Fruit fly (Drosophila melanogaster): ENCODE measurements around the gene msl-2.

dm6 chr2L:3425947-3426346 lies 40.0 kb downstream of the msl-2 start:
- no peak for TF ChIP-seq Pif1B (GFP tag; optimal IDR thresholded peaks at IDR 0.05)
- TF ChIP-seq CG9948 (tag; optimal IDR thresholded peaks at IDR 0.05), result no peak
- no peak for TF ChIP-seq CG4496 (GFP tag; IDR thresholded peaks at IDR 0.05)
- TF ChIP-seq CG17806 (tag; optimal IDR thresholded peaks at IDR 0.05), result no peak
- TF ChIP-seq fd96Ca (GFP tag; IDR thresholded peaks at IDR 0.05), result no peak
- TF ChIP-seq CG14655 (GFP tag; optimal IDR thresholded peaks at IDR 0.05), result no peak
- no peak for TF ChIP-seq Ets98B (GFP tag; IDR thresholded peaks at IDR 0.05)
- peak; percentile 21 for TF ChIP-seq EcR (GFP tag; optimal IDR thresholded peaks at IDR 0.05)
